Fruit fly (Drosophila melanogaster) whole organism, adult: ENCODE measurements around the gene dock.

ENCODE experiments used
- CG11617 ChIP-seq: fragments of 200-800 bp; sonication (Bioruptor generic); optimal IDR thresholded peaks from 2 replicates; lab custom pipeline; 2017; ENCODE audit warnings: mild to moderate bottlenecking, missing biosample characterization, missing genetic modification reagents, missing genetic modification characterization
- CG12768 ChIP-seq: fragments of 200-800 bp; sonication (Bioruptor generic); optimal IDR thresholded peaks from 2 replicates; lab custom pipeline; 2017; ENCODE audit warnings: missing biosample characterization, missing genetic modification characterization, mild to moderate bottlenecking, moderate library complexity, missing genetic modification reagents
- CG14711 ChIP-seq: fragments of 200-800 bp; sonication (Bioruptor generic); optimal IDR thresholded peaks from 2 replicates; lab custom pipeline; 2018; ENCODE audit warnings: missing biosample characterization, mild to moderate bottlenecking, missing genetic modification characterization, moderate library complexity
- CG1620 ChIP-seq: fragments of 200-800 bp; sonication (Bioruptor generic); optimal IDR thresholded peaks from 2 replicates; lab custom pipeline; 2016; ENCODE audit warnings: missing biosample characterization, missing genetic modification characterization
- CG33017 ChIP-seq: fragments of 200-800 bp; sonication (Bioruptor generic); optimal IDR thresholded peaks from 2 replicates; lab custom pipeline; 2018; ENCODE audit warnings: missing biosample characterization, mild to moderate bottlenecking, missing genetic modification characterization, moderate library complexity
- CG5204 ChIP-seq: fragments of 200-800 bp; sonication (Bioruptor generic); optimal IDR thresholded peaks from 2 replicates; lab custom pipeline; 2016; ENCODE audit warnings: missing biosample characterization, missing genetic modification characterization
- CG7045 ChIP-seq: fragments of 200-800 bp; sonication (Bioruptor generic); optimal IDR thresholded peaks from 2 replicates; lab custom pipeline; 2017; ENCODE audit warnings: missing biosample characterization, mild to moderate bottlenecking, missing genetic modification characterization
- CG7101 ChIP-seq: fragments of 200-800 bp; sonication (Bioruptor generic); optimal IDR thresholded peaks from 2 replicates; lab custom pipeline; 2018; ENCODE audit warnings: missing biosample characterization, mild to moderate bottlenecking, missing genetic modification characterization, moderate library complexity
- Clk ChIP-seq: fragments of 200-800 bp; sonication (Bioruptor generic); optimal IDR thresholded peaks from 2 replicates; lab custom pipeline; 2017; ENCODE audit warnings: missing biosample characterization, missing genetic modification characterization
- Crg-1 ChIP-seq: fragments of 200-800 bp; sonication (Bioruptor generic); optimal IDR thresholded peaks from 2 replicates; lab custom pipeline; 2016; ENCODE audit warnings: missing biosample characterization, missing genetic modification characterization
- Hr96 ChIP-seq: fragments of 200-800 bp; sonication (Bioruptor generic); optimal IDR thresholded peaks from 2 replicates; lab custom pipeline; 2016; ENCODE audit warnings: missing biosample characterization, missing genetic modification characterization
- Mnt ChIP-seq: fragments of 200-800 bp; sonication (Bioruptor generic); optimal IDR thresholded peaks from 2 replicates; lab custom pipeline; 2016; ENCODE audit warnings: missing biosample characterization, mild to moderate bottlenecking, missing genetic modification characterization
- bab1 ChIP-seq: fragments of 200-800 bp; sonication (Bioruptor generic); optimal IDR thresholded peaks from 3 replicates; lab custom pipeline; 2019; ENCODE audit warnings: missing biosample characterization, mild to moderate bottlenecking, missing genetic modification characterization, moderate library complexity
- cic ChIP-seq: fragments of 200-800 bp; sonication (Bioruptor generic); optimal IDR thresholded peaks from 2 replicates; lab custom pipeline; 2017; ENCODE audit warnings: missing biosample characterization, mild to moderate bottlenecking, missing genetic modification characterization, moderate library complexity
- cnc ChIP-seq, 2 experiments: fragments of >200 bp; optimal IDR thresholded peaks; 2 replicates each; lab custom pipeline; 2017
- kay ChIP-seq: fragments of 200-800 bp; sonication (Bioruptor generic); peaks from one replicate; lab custom pipeline; 2016; ENCODE audit warnings: missing biosample characterization, missing genetic modification characterization, borderline replicate concordance
- ovo ChIP-seq: fragments of 200-800 bp; sonication (Bioruptor generic); optimal IDR thresholded peaks from 2 replicates; lab custom pipeline; 2016; ENCODE audit warnings: missing biosample characterization, missing genetic modification characterization
- pad ChIP-seq: fragments of 200-800 bp; sonication (Bioruptor generic); optimal IDR thresholded peaks from 3 replicates; lab custom pipeline; 2017; ENCODE audit warnings: missing biosample characterization, missing genetic modification characterization, mild to moderate bottlenecking, moderate library complexity, missing genetic modification reagents
- tj ChIP-seq: fragments of 200-800 bp; sonication (Bioruptor generic); optimal IDR thresholded peaks from 3 replicates; lab custom pipeline; 2017; ENCODE audit warnings: missing biosample characterization, mild to moderate bottlenecking, missing genetic modification characterization, moderate library complexity
- toe ChIP-seq: fragments of 200-800 bp; sonication (Bioruptor generic); optimal IDR thresholded peaks from 2 replicates; lab custom pipeline; 2016; ENCODE audit warnings: missing biosample characterization, missing genetic modification characterization

dock gene

dm6 chr2L:843301-843700 is 17.5 kb downstream of the dock start:
- TF ChIP-seq cnc (optimal IDR thresholded peaks at IDR 0.05; lab: Kevin White, UChicago) = no peak
- TF ChIP-seq bab1 (GFP tag; lab: Kevin White, UChicago) = no peak
- no peak for TF ChIP-seq CG1620 (GFP tag; lab: Kevin White, UChicago)
- no peak for TF ChIP-seq cic
- TF ChIP-seq Crg-1 = peak; percentile 15
- TF ChIP-seq CG12768 (GFP tag; lab: Kevin White, UChicago) = no peak
- TF ChIP-seq CG11617 (GFP tag; lab: Kevin White, UChicago) = peak; percentile 39

DNA sequence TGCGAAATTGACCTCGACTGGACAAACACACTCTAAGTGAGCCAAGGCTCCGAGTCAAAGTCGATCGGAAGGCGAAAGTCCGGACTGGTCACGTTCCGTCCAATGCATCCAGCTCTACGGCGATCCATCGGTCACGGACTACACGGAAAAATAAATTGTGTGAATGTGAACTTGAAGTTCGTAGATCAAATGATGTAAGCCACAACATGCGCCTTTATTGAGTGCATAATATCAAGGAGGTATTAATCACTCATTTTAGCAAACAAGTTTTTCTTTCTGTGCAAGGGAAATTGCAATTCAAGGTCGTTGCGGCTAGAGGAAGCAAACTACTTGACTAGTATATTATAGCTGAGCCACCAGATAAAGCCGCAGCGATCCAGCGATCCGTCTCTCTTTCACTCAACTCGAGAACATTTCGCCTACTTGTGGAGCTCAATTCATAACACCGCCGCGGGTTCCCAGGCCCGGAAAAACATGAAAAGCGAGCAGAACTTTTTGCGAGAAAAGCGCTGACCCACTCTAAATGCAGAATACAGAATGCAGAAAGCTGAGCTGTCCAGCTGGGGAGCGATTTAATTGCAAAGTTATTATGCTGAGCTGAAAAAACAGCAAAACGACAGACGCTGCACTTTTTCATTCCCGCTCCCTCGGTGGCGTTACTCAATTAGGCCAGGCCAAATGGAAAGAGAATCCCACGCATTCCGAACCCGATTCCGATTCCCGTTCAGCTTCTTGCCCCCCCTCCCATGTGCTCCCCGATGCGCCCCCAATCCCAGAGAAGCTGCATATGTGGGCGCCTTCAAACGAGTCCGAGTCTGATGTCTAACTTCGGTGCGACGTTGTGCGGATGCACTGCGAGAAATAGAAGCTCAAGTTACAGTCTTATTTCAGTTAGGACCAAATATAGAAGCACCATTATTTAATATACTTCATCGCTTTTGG is 18.4 kb downstream of the dock start:
- TF ChIP-seq bab1 (GFP tag; lab: Kevin White, UChicago) = peak; percentile 65
- TF ChIP-seq CG11617 (GFP tag; lab: Kevin White, UChicago) = peak; percentile 13
- TF ChIP-seq CG7101 (tag; lab: Kevin White, UChicago) = peak; percentile 68
- peak; percentile 100 for TF ChIP-seq tj (GFP tag; lab: Kevin White, UChicago)
- peak; percentile 60 for TF ChIP-seq CG33017 (tag; lab: Kevin White, UChicago)
- peak; percentile 43 for TF ChIP-seq CG14711 (tag; lab: Kevin White, UChicago)
- no peak for TF ChIP-seq cic
- TF ChIP-seq CG12768 (GFP tag; lab: Kevin White, UChicago) = peak; percentile 71
- peak; percentile 35 for TF ChIP-seq CG7045 (GFP tag; lab: Kevin White, UChicago)
- no peak for TF ChIP-seq Clk (GFP tag; lab: Kevin White, UChicago)

DNA sequence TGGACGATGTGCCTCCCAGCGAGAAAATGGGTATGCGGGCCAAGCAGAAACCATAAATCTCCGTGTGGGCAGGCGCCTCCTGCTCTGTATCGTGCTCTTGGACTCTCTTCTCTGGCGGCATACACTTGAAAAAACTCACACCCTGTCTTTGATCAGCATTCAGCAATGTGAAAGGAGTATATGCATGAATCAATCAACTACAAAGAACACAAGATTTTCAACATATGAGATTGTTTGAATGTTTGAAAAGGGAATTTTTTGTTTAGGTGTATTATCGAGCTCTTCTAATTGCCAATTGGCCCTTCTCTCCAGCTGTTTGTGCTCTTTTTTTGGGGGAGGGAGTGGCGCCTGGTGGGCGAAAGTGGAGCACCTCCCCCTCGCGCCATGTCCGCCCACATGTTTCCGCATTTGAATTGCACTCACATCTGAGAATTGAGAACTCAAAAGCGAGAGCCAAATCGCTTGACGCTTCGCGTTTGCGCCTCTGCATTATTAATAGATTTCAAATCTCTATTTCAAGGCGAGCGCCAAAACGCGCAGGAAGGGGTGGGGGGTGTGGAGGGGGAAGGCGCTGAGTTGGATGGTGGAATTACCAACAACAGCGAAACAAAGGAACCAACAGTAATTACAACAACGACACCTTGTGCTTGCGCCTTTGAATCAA is 19.7 kb downstream of the dock start:
- TF ChIP-seq CG14711 (tag; lab: Kevin White, UChicago) = peak; percentile 62
- TF ChIP-seq ovo (GFP tag; lab: Kevin White, UChicago) = peak; percentile 28
- TF ChIP-seq Crg-1 = no peak
- peak; percentile 11 for TF ChIP-seq Hr96 (GFP tag; lab: Kevin White, UChicago)
- TF ChIP-seq CG12768 (GFP tag; lab: Kevin White, UChicago) = peak; percentile 33
- no peak for TF ChIP-seq CG1620 (GFP tag; lab: Kevin White, UChicago)
- TF ChIP-seq cic = no peak
- peak; percentile 67 for TF ChIP-seq CG7045 (GFP tag; lab: Kevin White, UChicago)
- TF ChIP-seq pad (GFP tag; lab: Kevin White, UChicago) = no peak
- peak; percentile 11 for TF ChIP-seq Clk (GFP tag; lab: Kevin White, UChicago)
- TF ChIP-seq CG5204 = peak; percentile 21
- TF ChIP-seq tj (GFP tag; lab: Kevin White, UChicago) = no peak
- TF ChIP-seq Mnt = no peak
- peak; percentile 58 for TF ChIP-seq CG7101 (tag; lab: Kevin White, UChicago)
- TF ChIP-seq CG33017 (tag; lab: Kevin White, UChicago) = peak; percentile 58
- peak; percentile 36 for TF ChIP-seq toe (GFP tag; lab: Kevin White, UChicago)
- no peak for TF ChIP-seq bab1 (GFP tag; lab: Kevin White, UChicago)

DNA sequence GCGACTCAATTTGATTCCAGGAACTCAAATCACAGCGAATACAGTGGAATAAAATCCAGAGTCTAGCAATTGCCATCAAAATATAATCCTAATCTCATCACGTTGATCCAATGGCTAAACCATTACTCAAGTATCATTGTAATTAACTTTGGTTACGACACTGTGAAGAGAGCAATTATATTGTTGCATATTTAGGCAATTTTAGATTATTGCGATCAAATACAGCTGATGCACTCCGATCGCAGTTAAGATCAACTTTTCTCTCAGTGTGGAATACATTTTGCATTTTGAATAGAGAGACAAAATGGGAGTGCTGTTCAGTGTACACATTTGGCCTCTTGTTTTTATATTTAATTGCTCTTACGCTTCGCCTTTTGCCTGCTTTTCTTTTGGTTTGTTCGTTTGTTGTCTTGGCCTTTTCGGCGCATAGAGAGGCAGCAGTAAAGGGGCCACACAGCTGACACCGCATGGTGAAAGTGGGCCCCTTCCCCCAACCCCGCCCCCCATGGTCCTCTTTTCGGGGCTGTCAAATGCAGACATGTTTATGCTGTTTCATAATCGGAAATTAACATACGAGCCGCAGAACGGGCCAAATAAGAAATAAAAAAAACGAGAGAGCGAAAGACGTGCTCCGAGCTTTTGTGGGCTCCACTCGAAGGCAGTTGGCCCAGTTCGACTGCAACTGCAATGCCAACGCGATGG is 20.5 kb downstream of the dock start:
- TF ChIP-seq tj (GFP tag; lab: Kevin White, UChicago) = peak; percentile 63
- peak; percentile 2 for TF ChIP-seq CG11617 (GFP tag; lab: Kevin White, UChicago)
- TF ChIP-seq Hr96 (GFP tag; lab: Kevin White, UChicago) = no peak
- TF ChIP-seq CG12768 (GFP tag; lab: Kevin White, UChicago) = peak; percentile 38
- TF ChIP-seq cic = no peak
- TF ChIP-seq CG33017 (tag; lab: Kevin White, UChicago) = peak; percentile 1
- no peak for TF ChIP-seq cnc (optimal IDR thresholded peaks at IDR 0.05; lab: Kevin White, UChicago)
- no peak for TF ChIP-seq kay
- no peak for TF ChIP-seq Mnt
- TF ChIP-seq CG7045 (GFP tag; lab: Kevin White, UChicago) = peak; percentile 51
- TF ChIP-seq CG14711 (tag; lab: Kevin White, UChicago) = peak; percentile 47
- no peak for TF ChIP-seq Crg-1
- TF ChIP-seq Clk (GFP tag; lab: Kevin White, UChicago) = no peak
- TF ChIP-seq CG5204 = no peak
- no peak for TF ChIP-seq CG1620 (GFP tag; lab: Kevin White, UChicago)
- no peak for TF ChIP-seq pad (GFP tag; lab: Kevin White, UChicago)
- peak; percentile 17 for TF ChIP-seq toe (GFP tag; lab: Kevin White, UChicago)
- TF ChIP-seq CG7101 (tag; lab: Kevin White, UChicago) = peak; percentile 32
- no peak for TF ChIP-seq ovo (GFP tag; lab: Kevin White, UChicago)
- no peak for TF ChIP-seq bab1 (GFP tag; lab: Kevin White, UChicago)
